Worm (Caenorhabditis elegans) whole organism, L4/young adult: ENCODE measurements around the gene alx-1.
A peak's percentile ranks its signal among the peaks of the same experiment; 100 is the strongest.

ENCODE experiments used
- W03F9.2 ChIP-seq: fragments of 150-350 bp; optimal IDR thresholded peaks from 2 replicates; lab custom pipeline; 2014; ENCODE audit warnings: missing biosample characterization, missing genetic modification characterization
- dao-5 ChIP-seq: sonication (generic microtip); optimal IDR thresholded peaks from 2 replicates; lab custom pipeline; 2016; ENCODE audit warnings: missing genotype, missing genetic modification characterization, moderate library complexity, missing compliant biosample characterization
- him-1 ChIP-seq: sonication (generic microtip); optimal IDR thresholded peaks from 2 replicates; lab custom pipeline; 2016; ENCODE audit warnings: missing genotype, missing genetic modification reagents, missing genetic modification characterization, missing compliant biosample characterization

alx-1 gene

DNA sequence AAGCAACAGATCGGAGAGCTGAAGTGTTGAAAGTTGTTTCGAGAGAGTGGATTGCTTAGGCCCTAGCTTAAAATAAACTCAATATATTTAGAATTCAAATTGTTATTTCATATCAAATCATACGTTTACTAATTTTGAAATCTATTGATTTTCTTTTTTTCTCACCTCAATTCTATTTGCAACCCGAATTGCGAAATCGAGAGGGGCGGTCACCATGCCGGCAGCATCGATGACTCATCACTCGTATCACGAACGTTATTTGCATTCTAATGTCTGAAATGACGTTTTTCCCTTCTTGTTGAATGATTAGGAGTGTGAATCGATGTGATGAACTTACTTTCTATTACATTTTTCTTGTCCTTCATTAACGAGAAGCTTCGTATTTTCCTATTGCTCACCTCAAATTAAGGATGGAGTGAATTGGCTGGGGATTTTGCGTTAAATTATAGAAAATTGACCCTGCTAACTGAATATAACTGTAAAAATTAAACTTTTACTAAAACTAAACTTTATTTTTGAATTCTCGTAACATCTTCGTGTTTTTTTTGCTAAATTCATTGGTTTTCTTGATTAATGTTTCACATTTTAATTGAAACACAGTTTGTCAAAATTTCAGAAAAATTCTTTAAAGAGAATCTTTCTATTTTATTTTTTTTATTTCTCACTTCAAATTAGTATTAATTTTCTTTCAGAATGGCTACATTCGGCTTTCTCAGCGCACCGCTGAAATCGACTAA lies at the start of gene alx-1:
alx-1 (plus strand) TSS at position 687 of the 737 bp plus-strand sequence.
- TF ChIP-seq W03F9.2 (peak; percentile 19), dao-5 (tag; lab: Kevin White, UChicago) (no peak)

DNA sequence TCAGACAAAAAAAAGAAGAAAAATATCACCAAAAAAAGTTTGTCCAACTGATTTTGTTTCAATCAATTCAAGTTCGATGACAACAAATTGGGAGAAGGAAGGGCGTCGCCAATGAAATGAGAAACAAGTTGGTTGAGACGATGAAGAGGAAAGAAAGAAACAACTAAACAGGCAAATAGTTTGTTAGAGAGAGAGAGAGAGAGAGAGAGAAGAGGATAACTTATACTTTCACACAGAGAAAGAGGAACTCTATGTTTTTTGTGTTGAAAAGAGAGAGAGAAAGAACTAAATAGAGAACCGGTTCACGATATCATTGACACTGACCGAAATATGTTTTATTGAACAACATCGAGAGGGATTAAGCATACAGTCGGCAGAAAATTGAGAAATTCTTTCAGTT lies 49.6 kb upstream of the alx-1 start:
- TF ChIP-seq him-1 (tag; lab: Kevin White, UChicago) (no peak), W03F9.2 (no peak), dao-5 (tag; lab: Kevin White, UChicago) (no peak)

DNA sequence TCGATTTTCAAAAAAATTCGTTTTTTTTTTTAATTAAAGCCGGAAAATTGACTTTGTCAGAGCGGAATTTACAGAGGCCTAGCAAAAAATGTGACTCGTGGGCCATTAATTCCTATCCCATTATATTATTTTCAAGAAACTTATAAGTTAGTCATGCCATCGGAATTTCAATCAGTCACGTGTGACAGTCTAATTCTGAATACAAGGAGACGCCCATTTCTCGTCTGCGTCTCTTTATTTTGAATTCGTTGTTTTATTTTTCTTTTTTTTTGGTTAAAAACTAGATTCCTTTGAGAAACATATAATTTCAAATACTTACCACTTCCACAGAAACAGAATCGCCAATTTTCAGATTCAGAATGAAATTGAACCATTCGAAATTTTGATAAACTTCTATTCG lies 48.4 kb upstream of the alx-1 start:
- TF ChIP-seq him-1 (tag; lab: Kevin White, UChicago) (no peak), dao-5 (tag; lab: Kevin White, UChicago) (no peak), W03F9.2 (no peak)

DNA sequence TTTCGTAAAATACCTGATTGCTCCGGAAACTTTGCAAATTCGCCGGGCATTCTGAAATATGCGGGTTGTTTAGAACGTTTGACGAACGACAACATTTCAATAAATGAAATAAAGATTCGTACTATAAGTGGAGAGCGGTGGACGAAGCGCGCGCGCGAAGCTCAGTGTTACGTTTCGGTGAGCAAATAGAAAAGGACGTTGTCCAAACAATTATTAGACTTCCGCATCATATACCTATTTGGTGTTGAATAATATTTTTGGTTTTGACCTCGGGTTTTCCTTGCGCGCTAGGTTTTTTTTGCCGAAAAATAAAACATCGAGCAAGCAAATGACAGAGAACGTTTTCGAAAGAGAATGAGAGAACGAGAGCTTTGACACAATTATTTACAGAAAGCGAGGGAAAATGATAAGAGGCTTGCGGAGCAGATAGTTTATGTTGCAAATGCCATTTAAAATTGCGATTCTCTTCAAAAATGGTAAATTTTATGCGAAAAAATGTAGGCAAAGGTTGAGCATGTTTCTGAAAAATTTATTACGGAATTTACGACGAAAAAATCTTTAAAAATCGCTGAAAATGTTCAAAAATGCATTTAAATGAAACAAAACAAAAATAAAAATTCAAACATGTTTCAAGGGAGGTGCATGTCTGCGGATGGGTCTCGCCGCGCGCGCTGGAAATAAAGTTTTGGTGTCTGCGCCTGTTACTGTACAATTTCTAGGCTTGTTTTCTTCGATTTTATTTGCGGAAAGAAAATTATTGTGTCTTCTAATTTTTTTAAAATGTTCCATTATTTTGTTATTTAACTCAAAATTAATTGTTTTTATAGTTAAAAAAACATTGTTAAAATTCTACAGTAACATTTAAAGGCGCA lies 46.3 kb upstream of the alx-1 start, which contains the start of the genes cyld-1 and F40F12.9:
cyld-1 (minus strand) TSS at position 51 of the 872 bp plus-strand sequence.
F40F12.9 (plus strand) TSS at position 721 of the 872 bp plus-strand sequence.
- TF ChIP-seq W03F9.2 (peak; percentile 17), him-1 (tag; lab: Kevin White, UChicago) (no peak)

DNA sequence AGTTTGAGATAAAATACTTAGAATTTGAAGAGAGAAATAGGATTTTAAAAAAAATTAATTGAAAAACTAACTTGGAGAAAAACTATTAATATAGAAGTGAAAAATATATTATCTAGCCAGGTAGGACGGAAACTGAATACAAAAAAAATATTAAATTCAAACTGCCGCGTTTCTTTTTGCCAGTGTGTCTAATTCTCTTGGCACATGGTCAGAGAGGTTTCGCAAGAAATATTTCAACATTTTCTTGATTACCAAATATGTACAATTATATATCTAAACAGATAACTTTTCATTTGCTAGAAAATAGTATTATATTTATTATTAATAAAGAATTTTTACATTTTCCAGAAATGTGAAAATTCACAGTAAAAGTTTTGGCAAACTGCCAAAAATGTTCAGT lies 44.6 kb upstream of the alx-1 start:
- no peak for TF ChIP-seq W03F9.2
- no peak for TF ChIP-seq dao-5 (tag; lab: Kevin White, UChicago)
- TF ChIP-seq him-1 (tag; lab: Kevin White, UChicago): no peak

DNA sequence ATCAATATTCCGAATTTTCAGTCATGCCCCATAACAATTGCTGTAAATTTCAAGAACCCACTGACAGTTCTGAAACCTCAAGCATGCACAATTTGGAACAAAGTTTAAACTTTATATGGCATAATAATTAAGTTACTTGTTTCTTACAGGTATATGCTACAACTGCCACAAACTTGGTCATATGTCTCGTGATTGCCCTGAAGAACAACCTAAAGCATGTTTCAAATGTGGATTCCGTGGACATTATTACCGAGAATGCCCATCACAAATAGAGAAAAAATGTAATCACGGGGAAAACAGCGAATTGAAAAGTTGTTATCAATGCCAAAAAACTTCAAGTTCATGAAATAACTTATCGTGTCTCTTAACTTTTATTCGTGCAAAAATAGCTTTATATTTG lies 44.2 kb upstream of the alx-1 start:
- TF ChIP-seq W03F9.2 (no peak), dao-5 (tag; lab: Kevin White, UChicago) (no peak), him-1 (tag; lab: Kevin White, UChicago) (no peak)

DNA sequence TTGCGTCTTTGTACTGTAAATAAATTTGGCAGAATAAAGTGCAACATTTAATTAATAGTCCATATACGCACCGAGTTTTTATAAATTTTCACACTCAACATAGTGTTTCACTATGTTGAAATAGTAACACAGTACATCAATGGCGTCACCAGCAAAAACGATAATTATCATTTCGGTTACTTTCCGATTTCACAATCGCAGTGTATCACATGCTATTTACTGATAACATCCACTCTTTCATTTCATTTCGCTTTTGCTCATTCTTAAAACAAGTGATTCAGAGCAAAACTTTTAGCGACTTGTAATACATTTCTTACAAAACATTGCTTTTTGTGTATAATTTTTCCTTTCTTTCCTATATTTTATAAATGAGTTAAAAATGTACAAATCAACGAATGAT lies 43.4 kb upstream of the alx-1 start, which contains the start of gene cbp-3:
cbp-3 (plus strand) TSS at position 272 of the 400 bp plus-strand sequence.
- TF ChIP-seq W03F9.2 (no peak), dao-5 (tag; lab: Kevin White, UChicago) (no peak), him-1 (tag; lab: Kevin White, UChicago) (no peak)

DNA sequence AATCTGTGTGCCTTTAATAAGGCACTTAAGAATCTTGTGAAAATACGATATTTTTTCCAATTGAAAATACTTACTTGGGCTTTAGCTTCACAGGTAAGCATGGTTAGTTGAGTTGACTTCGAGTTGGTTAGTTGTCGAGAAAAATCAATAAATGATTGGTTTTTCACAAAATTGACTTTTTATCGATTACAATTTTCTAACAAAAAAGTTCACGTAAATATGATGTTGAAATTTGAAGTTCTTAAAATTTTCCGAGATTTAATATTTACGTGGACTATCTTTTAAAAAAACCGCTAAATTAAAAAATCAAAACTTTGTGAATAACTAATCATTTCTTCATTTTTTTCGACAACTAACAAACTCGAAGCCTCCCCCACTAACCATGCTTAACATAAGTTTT lies 36.4 kb upstream of the alx-1 start, which contains the start of gene F40F12.3:
F40F12.3 (minus strand) TSS at position 101 of the 400 bp plus-strand sequence.
- TF ChIP-seq him-1 (tag; lab: Kevin White, UChicago) (no peak), dao-5 (tag; lab: Kevin White, UChicago) (no peak), W03F9.2 (no peak)

DNA sequence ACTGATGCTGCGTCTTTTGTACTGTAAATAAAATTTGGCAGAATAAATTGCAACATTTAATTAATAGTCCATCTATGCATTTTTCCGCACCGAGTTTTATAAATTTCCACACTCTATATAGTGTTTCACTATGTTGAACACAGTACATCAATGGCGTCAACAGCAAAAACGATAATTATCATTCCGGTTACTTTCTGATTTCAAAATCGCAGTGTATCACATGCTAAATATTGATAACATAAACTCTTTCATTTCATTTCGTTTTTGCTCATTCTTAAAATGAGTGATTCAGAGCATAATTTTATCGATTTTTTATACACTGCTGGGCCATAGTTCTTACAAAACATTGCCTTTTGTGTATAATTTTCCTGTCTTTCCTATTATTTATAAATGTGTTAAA lies 34.8 kb upstream of the alx-1 start:
- no peak for TF ChIP-seq dao-5 (tag; lab: Kevin White, UChicago)

DNA sequence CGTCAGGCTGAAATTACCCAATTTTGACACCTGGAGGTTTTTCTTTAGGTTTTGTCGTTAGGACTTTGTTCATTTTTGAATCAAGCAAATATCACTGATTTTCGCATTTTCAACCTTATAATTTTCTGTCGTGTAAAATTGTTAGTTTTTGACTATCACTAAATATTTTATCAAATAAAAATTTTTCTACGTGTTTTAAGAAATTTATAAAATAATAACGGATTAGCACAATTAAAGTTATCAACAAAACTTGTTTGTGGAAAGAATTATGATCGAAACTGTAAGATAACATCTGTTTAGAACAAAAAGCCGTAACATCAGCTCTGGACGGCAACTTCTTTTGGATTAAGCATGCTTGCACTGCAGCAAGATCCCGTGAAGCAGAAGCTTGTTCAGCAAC lies 34.3 kb upstream of the alx-1 start, which contains the start of gene cbp-2:
cbp-2 (plus strand) TSS at position 301 of the 400 bp plus-strand sequence.
- no peak for TF ChIP-seq dao-5 (tag; lab: Kevin White, UChicago)
- TF ChIP-seq W03F9.2: no peak
- no peak for TF ChIP-seq him-1 (tag; lab: Kevin White, UChicago)

DNA sequence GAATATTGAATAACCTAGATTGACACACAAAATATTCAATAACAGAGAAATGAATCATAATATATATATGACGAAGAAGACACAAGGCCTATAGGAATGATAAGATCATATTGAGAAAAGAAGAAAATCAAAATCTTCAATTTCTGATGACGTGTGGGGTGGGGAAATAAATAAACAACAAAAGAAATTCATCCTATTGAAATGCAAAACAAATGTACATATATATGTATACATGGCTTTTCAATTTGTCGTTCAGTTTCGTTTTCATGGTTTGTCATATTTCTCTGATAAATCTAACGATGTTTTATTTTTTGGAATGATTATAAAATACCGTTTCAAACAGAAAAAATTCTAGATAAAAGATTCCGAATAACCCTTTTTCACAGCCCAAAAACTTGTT lies 30.5 kb upstream of the alx-1 start, which contains the start of gene ttr-3:
ttr-3 (minus strand) TSS at position 101 of the 400 bp plus-strand sequence.
- TF ChIP-seq dao-5 (tag; lab: Kevin White, UChicago) (no peak), W03F9.2 (no peak), him-1 (tag; lab: Kevin White, UChicago) (no peak)

DNA sequence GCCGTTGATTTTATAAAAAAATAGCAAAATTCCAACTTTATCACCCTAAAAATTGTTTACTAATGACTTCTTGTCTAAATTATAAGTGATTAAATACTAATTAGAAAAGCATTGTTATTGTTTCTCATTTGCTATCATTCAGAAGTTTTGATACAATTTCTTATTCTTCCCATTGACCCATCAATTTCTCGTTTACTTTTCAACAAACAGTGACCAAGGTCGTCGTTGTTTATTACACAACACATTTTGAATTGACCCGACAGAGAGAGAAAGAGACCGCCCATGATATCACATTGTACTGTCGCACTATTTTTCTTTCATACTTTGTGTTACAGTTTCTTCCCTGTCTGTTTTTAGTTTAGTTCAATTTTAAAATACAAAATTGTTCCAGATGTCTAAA lies 29.8 kb upstream of the alx-1 start, which contains the start of gene ttr-2:
ttr-2 (plus strand) TSS at position 392 of the 400 bp plus-strand sequence.
- TF ChIP-seq dao-5 (tag; lab: Kevin White, UChicago) (no peak), him-1 (tag; lab: Kevin White, UChicago) (no peak), W03F9.2 (no peak)

DNA sequence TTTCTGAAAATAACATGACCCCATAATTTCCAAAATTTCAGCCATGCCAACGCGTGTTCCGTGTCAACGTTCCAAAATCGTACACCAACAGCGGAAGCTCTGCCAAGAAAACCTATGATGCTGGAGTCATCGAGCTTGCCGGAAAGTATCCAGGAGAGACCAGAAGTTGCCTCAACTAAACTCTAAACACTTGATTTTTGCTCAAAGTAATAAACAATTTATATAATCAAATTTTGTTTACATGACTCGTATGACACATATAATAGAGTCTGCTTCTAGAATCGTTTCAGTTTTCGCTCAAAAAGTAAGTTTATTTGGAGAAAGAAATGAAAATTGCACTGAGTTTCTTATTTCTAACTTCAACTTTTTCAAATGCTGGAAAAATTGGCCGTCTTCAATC lies 28.4 kb upstream of the alx-1 start, which contains the start of gene ttr-1:
ttr-1 (plus strand) TSS at position 301 of the 400 bp plus-strand sequence.
- TF ChIP-seq him-1 (tag; lab: Kevin White, UChicago) (no peak), W03F9.2 (no peak), dao-5 (tag; lab: Kevin White, UChicago) (no peak)

DNA sequence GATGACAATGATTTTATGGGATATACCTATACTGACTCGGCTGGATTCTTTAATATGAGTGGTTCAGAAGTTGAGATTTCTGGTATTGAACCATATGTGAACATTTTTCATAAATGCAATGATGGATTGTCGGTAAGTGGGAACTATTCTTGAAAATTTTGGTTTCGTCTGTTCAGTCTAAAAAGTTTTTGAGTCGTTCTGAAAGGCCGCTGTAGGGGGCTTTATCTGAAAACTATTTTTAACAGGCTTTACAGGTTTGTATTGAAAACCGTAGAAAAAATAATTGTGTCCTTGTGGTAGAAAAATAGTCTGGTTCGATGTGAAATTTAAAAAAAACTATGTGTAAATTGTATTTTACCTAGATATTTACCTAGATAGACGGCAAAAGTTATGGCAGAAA lies 27.6 kb upstream of the alx-1 start:
- TF ChIP-seq dao-5 (tag; lab: Kevin White, UChicago): no peak
- no peak for TF ChIP-seq W03F9.2
- no peak for TF ChIP-seq him-1 (tag; lab: Kevin White, UChicago)
